Worm (Caenorhabditis elegans) whole organism, L1 larva: ENCODE results near the gene comt-5.

Experiments
- Y116A8C.19 ChIP-seq: sonication (generic microtip); optimal IDR thresholded peaks from 2 replicates; lab custom pipeline; 2016; ENCODE audit warnings: missing compliant biosample characterization, missing genetic modification characterization, borderline replicate concordance
- aha-1 ChIP-seq: fragments of 150-350 bp; optimal IDR thresholded peaks from 2 replicates; lab custom pipeline; 2014; ENCODE audit warnings: missing biosample characterization, missing genetic modification characterization
- alr-1 ChIP-seq: fragments of 200-800 bp; sonication (Bioruptor generic); optimal IDR thresholded peaks from 2 replicates; lab custom pipeline; 2018; ENCODE audit warnings: borderline replicate concordance, mild to moderate bottlenecking, missing genetic modification characterization, missing compliant biosample characterization
- blmp-1 ChIP-seq: fragments of 150-350 bp; optimal IDR thresholded peaks from 2 replicates; lab custom pipeline; 2014; ENCODE audit warnings: missing biosample characterization, missing genetic modification characterization
- ceh-63 ChIP-seq: fragments of 200-800 bp; sonication (Bioruptor generic); optimal IDR thresholded peaks from 2 replicates; lab custom pipeline; 2018; ENCODE audit warnings: mild to moderate bottlenecking, missing genetic modification characterization, missing compliant biosample characterization
- ceh-88 ChIP-seq: fragments of 200-800 bp; sonication (Bioruptor generic); IDR thresholded peaks from 2 replicates; pipeline ENCODE4 v1.3.6; 2022; ENCODE audit warnings: missing genetic modification characterization, missing compliant biosample characterization
- ceh-90 ChIP-seq: sonication (generic microtip); optimal IDR thresholded peaks from 2 replicates; lab custom pipeline; 2016; ENCODE audit warnings: missing genetic modification characterization, missing compliant biosample characterization
- dpl-1 ChIP-seq, 3 experiments: fragments of 150-350 bp in 2 of 3; sonication (generic microtip) in 1 of 3; optimal IDR thresholded peaks; 2 replicates each; lab custom pipeline; 2014 to 2017; ENCODE audit warnings: missing biosample characterization in 3 of 3, missing genetic modification characterization in 3 of 3, missing genetic modification reagents in 3 of 3
- dsc-1 ChIP-seq: sonication (generic microtip); optimal IDR thresholded peaks from 2 replicates; lab custom pipeline; 2016; ENCODE audit warnings: mild to moderate bottlenecking, missing genetic modification characterization, missing compliant biosample characterization
- efl-1 ChIP-seq, 4 experiments: fragments of 150-350 bp; optimal IDR thresholded peaks in 3 of 4; peaks in 1 of 4; 1 replicate in 1 of 4; 2 replicates in 3 of 4; lab custom pipeline; 2014; ENCODE audit warnings: missing biosample characterization in 2 of 4, missing genetic modification characterization in 2 of 4, missing genetic modification reagents in 2 of 4
- egl-13 ChIP-seq: sonication (generic microtip); optimal IDR thresholded peaks from 2 replicates; lab custom pipeline; 2016; ENCODE audit warnings: missing genotype, missing genetic modification reagents, missing genetic modification characterization, missing compliant biosample characterization
- elt-3 ChIP-seq, 6 experiments: fragments of 150-350 bp in 1 of 6; sonication (generic microtip); optimal IDR thresholded peaks; 2 replicates each; lab custom pipeline; 2017 to 2018; ENCODE audit warnings: missing biosample characterization in 6 of 6, missing genetic modification characterization in 6 of 6, inconsistent platforms in 1 of 6
- ets-5 ChIP-seq: fragments of 200-800 bp; sonication (Bioruptor generic); IDR thresholded peaks from 2 replicates; pipeline ENCODE4 v1.3.6; 2022; ENCODE audit warnings: missing genetic modification characterization, missing compliant biosample characterization
- fkh-8 ChIP-seq: sonication (generic microtip); optimal IDR thresholded peaks from 2 replicates; lab custom pipeline; 2016; ENCODE audit warnings: mild to moderate bottlenecking, missing genetic modification characterization, missing compliant biosample characterization
- grh-1 ChIP-seq: fragments of 200-800 bp; sonication (Bioruptor generic); IDR thresholded peaks from 2 replicates; pipeline ENCODE4 v1.3.6; 2022; ENCODE audit warnings: missing genetic modification reagents, missing genetic modification characterization, missing compliant biosample characterization
- hlh-17 ChIP-seq: fragments of 200-800 bp; sonication (Bioruptor generic); optimal IDR thresholded peaks from 2 replicates; lab custom pipeline; 2018; ENCODE audit warnings: missing genetic modification characterization, mild to moderate bottlenecking, missing compliant biosample characterization, moderate library complexity, borderline replicate concordance
- hlh-4 ChIP-seq: sonication (generic microtip); optimal IDR thresholded peaks from 2 replicates; lab custom pipeline; 2016; ENCODE audit warnings: mild to moderate bottlenecking, missing genetic modification characterization, missing compliant biosample characterization
- jun-1 ChIP-seq: fragments of 150-350 bp; optimal IDR thresholded peaks from 2 replicates; lab custom pipeline; 2014; ENCODE audit warnings: missing biosample characterization, missing genetic modification reagents, missing genetic modification characterization
- lin-13 ChIP-seq: fragments of 150-350 bp; optimal IDR thresholded peaks from 2 replicates; lab custom pipeline; 2014; ENCODE audit warnings: missing biosample characterization, missing genetic modification reagents, missing genetic modification characterization
- lin-35 ChIP-seq, 2 experiments: fragments of 150-350 bp; optimal IDR thresholded peaks; 2 replicates each; lab custom pipeline; 2014; ENCODE audit warnings: missing biosample characterization in 2 of 2, missing genetic modification characterization in 2 of 2, missing genetic modification reagents in 2 of 2
- lir-3 ChIP-seq: sonication (generic microtip); optimal IDR thresholded peaks from 2 replicates; lab custom pipeline; 2016; ENCODE audit warnings: mild to moderate bottlenecking, missing genetic modification characterization, moderate library complexity, missing compliant biosample characterization; ENCODE audit not compliant: poor library complexity
- mef-2 ChIP-seq: fragments of 150-350 bp; optimal IDR thresholded peaks from 2 replicates; lab custom pipeline; 2014; ENCODE audit warnings: missing biosample characterization, missing genetic modification characterization
- mep-1 ChIP-seq: fragments of 150-350 bp; optimal IDR thresholded peaks from 2 replicates; lab custom pipeline; 2014; ENCODE audit warnings: missing biosample characterization, missing genetic modification characterization
- nhr-11 ChIP-seq: fragments of 150-350 bp; optimal IDR thresholded peaks from 2 replicates; lab custom pipeline; 2014; ENCODE audit warnings: missing biosample characterization, missing genetic modification characterization
- nhr-12 ChIP-seq: sonication (generic microtip); optimal IDR thresholded peaks from 2 replicates; lab custom pipeline; 2017; ENCODE audit warnings: missing biosample characterization, missing genetic modification characterization
- nhr-19 ChIP-seq: fragments of 200-800 bp; sonication (Bioruptor generic); conservative IDR thresholded peaks from 2 replicates; pipeline ENCODE4 v1.3.6; 2022; ENCODE audit warnings: missing genetic modification characterization, missing compliant biosample characterization
- nhr-28 ChIP-seq: fragments of 150-350 bp; optimal IDR thresholded peaks from 2 replicates; lab custom pipeline; 2014; ENCODE audit warnings: missing biosample characterization, missing genetic modification characterization
- nhr-76 ChIP-seq: sonication (generic microtip); optimal IDR thresholded peaks from 2 replicates; lab custom pipeline; 2017; ENCODE audit warnings: missing biosample characterization, missing genetic modification characterization
- nhr-77 ChIP-seq: fragments of 150-350 bp; optimal IDR thresholded peaks from 2 replicates; lab custom pipeline; 2014; ENCODE audit warnings: missing biosample characterization, missing genetic modification characterization
- pag-3 ChIP-seq: sonication (generic microtip); optimal IDR thresholded peaks from 2 replicates; lab custom pipeline; 2017; ENCODE audit warnings: missing genetic modification characterization, mild to moderate bottlenecking, missing compliant biosample characterization, antibody characterized with exemption, borderline replicate concordance; ENCODE audit not compliant: insufficient read depth
- snpc-4 ChIP-seq: fragments of 150-350 bp; optimal IDR thresholded peaks from 2 replicates; lab custom pipeline; 2014; ENCODE audit warnings: missing biosample characterization, missing genetic modification characterization
- sox-4 ChIP-seq: sonication (generic microtip); optimal IDR thresholded peaks from 2 replicates; lab custom pipeline; 2016; ENCODE audit warnings: missing genetic modification characterization, missing compliant biosample characterization
- swsn-7 ChIP-seq: sonication (generic microtip); optimal IDR thresholded peaks from 2 replicates; lab custom pipeline; 2016; ENCODE audit warnings: missing genetic modification characterization, missing compliant biosample characterization
- unc-130 ChIP-seq: fragments of 150-350 bp; optimal IDR thresholded peaks from 2 replicates; lab custom pipeline; 2017; ENCODE audit warnings: missing biosample characterization, missing genetic modification characterization, inconsistent platforms
- unc-86 ChIP-seq: sonication (generic microtip); optimal IDR thresholded peaks from 2 replicates; lab custom pipeline; 2016; ENCODE audit warnings: missing genetic modification characterization, missing compliant biosample characterization
- unc-98 ChIP-seq: fragments of 200-800 bp; sonication (Bioruptor generic); IDR thresholded peaks from 2 replicates; pipeline ENCODE4 v1.3.6; 2022; ENCODE audit warnings: missing genetic modification characterization, missing compliant biosample characterization
- xbp-1 ChIP-seq: sonication (generic microtip); optimal IDR thresholded peaks from 2 replicates; lab custom pipeline; 2016; ENCODE audit warnings: missing genetic modification characterization, missing compliant biosample characterization
- zip-4 ChIP-seq: fragments of 200-800 bp; sonication (Bioruptor generic); optimal IDR thresholded peaks from 2 replicates; lab custom pipeline; 2018; ENCODE audit warnings: mild to moderate bottlenecking, missing genetic modification characterization, moderate library complexity, missing compliant biosample characterization
- ztf-11 ChIP-seq, 2 experiments: sonication (generic microtip); optimal IDR thresholded peaks; 2 replicates each; lab custom pipeline; 2016 to 2017; ENCODE audit warnings: missing genetic modification characterization in 2 of 2, missing biosample characterization in 1 of 2, missing compliant biosample characterization in 1 of 2
- ztf-4 ChIP-seq: fragments of 150-350 bp; optimal IDR thresholded peaks from 2 replicates; lab custom pipeline; 2014; ENCODE audit warnings: missing biosample characterization, missing genetic modification characterization

The comt-5 gene

ce11 chrV:2035545-2035944, 17.9 kb downstream of the comt-5 start, which contains the start of gene srab-23:
TSS of gene srab-23 (minus strand) at chrV:2035645.
- no peak for TF ChIP-seq alr-1 (tag; lab: Kevin White, UChicago)
- TF ChIP-seq nhr-19, result no peak
- TF ChIP-seq snpc-4 (tag; lab: Kevin White, UChicago), result no peak
- TF ChIP-seq egl-13 (tag; lab: Kevin White, UChicago), result no peak
- no peak for TF ChIP-seq ets-5 (GFP tag; lab: Robert Waterston, UW)
- no peak for TF ChIP-seq sox-4 (tag; lab: Kevin White, UChicago)
- no peak for TF ChIP-seq nhr-11 (tag; lab: Kevin White, UChicago)
- no peak for TF ChIP-seq ceh-90 (tag; lab: Kevin White, UChicago)
- TF ChIP-seq grh-1 (GFP tag; lab: Robert Waterston, UW), result no peak
- no peak for TF ChIP-seq aha-1
- TF ChIP-seq lin-35 (GFP tag; optimal IDR thresholded peaks at IDR 0.05; lab: Kevin White, UChicago), result no peak
- TF ChIP-seq fkh-8, result no peak
- TF ChIP-seq unc-98 (GFP tag; lab: Robert Waterston, UW), result no peak
- no peak for TF ChIP-seq lir-3 (tag; lab: Kevin White, UChicago)
- TF ChIP-seq lin-13 (GFP tag; lab: Kevin White, UChicago), result no peak
- no peak for TF ChIP-seq nhr-77
- TF ChIP-seq dsc-1, result no peak
- TF ChIP-seq hlh-4, result no peak

- TF ChIP-seq elt-3 (tag; optimal IDR thresholded peaks at IDR 0.05; lab: Kevin White, UChicago) (no peak), ceh-88 (GFP tag; lab: Robert Waterston, UW) (no peak), unc-130 (no peak), dpl-1 (GFP tag; optimal IDR thresholded peaks at IDR 0.05; lab: Kevin White, UChicago) (no peak), blmp-1 (no peak), ets-5 (GFP tag; lab: Robert Waterston, UW) (no peak), xbp-1 (tag; lab: Kevin White, UChicago) (no peak), fkh-8 (no peak), zip-4 (GFP tag; lab: Kevin White, UChicago) (no peak), nhr-76 (tag; lab: Kevin White, UChicago) (no peak), mef-2 (tag; lab: Kevin White, UChicago) (no peak), swsn-7 (no peak), unc-86 (tag; lab: Kevin White, UChicago) (no peak), ceh-90 (tag; lab: Kevin White, UChicago) (no peak), efl-1 (optimal IDR thresholded peaks at IDR 0.05; lab: Kevin White, UChicago) (no peak), efl-1 (GFP tag; optimal IDR thresholded peaks at IDR 0.05 in 1 of 2; lab: Kevin White, UChicago) (no peak), ceh-63 (no peak), ztf-11 (tag; optimal IDR thresholded peaks at IDR 0.05; lab: Kevin White, UChicago) (no peak), pag-3 (tag; lab: Kevin White, UChicago) (no peak), ztf-4 (tag; lab: Kevin White, UChicago) (no peak)
Measured at ce11 chrV:2031454-2031853, 22.0 kb downstream of the comt-5 start, which contains the start of gene hil-6. TSS of gene hil-6 (minus strand) at chrV:2031554.

- TF ChIP-seq fkh-8 (no peak), efl-1 (optimal IDR thresholded peaks at IDR 0.05; lab: Kevin White, UChicago) (no peak), efl-1 (GFP tag; optimal IDR thresholded peaks at IDR 0.05 in 1 of 2; lab: Kevin White, UChicago) (peak in 1 of 2 experiments; percentile 10), hlh-17 (no peak), nhr-12 (tag; lab: Kevin White, UChicago) (no peak)
Measured at ce11 chrV:2030661-2031060, 22.7 kb downstream of the comt-5 start.

- TF ChIP-seq mep-1 (no peak), dsc-1 (no peak), nhr-28 (no peak), lir-3 (tag; lab: Kevin White, UChicago) (no peak), jun-1 (tag; lab: Kevin White, UChicago) (no peak), Y116A8C.19 (tag; lab: Kevin White, UChicago) (no peak)
Measured at ce11 chrV:2029877-2030276, 23.5 kb downstream of the comt-5 start, which contains the start of gene F59A7.12. TSS of gene F59A7.12 (plus strand) at chrV:2030177.
